Fruit fly (Drosophila melanogaster): ENCODE data around the gene Ca-alpha1T.

DNA sequence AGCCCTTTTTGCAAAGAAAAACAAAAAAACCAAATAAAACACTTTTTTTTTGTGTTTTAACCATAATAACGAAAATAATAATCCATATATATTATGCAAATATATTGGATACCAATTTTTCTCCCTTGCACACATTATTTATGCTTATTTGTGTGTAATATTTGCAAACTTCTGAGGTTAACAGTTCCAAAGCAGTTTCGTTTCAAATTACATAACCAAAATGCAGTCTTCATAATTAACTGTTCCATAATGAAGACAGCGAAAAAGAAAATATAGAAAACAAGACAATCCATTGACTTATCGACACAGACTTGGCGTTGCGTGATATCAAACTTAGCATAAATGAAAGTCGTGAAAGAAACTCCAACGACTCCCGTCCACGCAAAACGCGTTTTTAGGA is 116.7 kb downstream of the Ca-alpha1T start:
- TF ChIP-seq Hr39 (GFP tag; optimal IDR thresholded peaks at IDR 0.05) (no peak), CG7368 (GFP tag; optimal IDR thresholded peaks at IDR 0.05) (no peak), CG8119 (GFP tag; IDR thresholded peaks at IDR 0.05) (no peak), svp (GFP tag) (no peak), CG32006 (GFP tag; optimal IDR thresholded peaks at IDR 0.05) (no peak), dac (GFP tag; optimal IDR thresholded peaks at IDR 0.05) (no peak), CG6163 (GFP tag; IDR thresholded peaks at IDR 0.05) (no peak), Eip78C (GFP tag) (no peak), CG6276 (GFP tag; optimal IDR thresholded peaks at IDR 0.05) (no peak), CG34406 (GFP tag; optimal IDR thresholded peaks at IDR 0.05) (no peak), cyc (GFP tag; optimal IDR thresholded peaks at IDR 0.05) (no peak), Gug (GFP tag; IDR thresholded peaks at IDR 0.05) (no peak), topi (GFP tag; optimal IDR thresholded peaks at IDR 0.05) (no peak)
